Fruit fly (Drosophila melanogaster) whole organism, prepupa: ENCODE data around the gene Vps26.
A peak's percentile ranks its signal among the peaks of the same experiment; 100 is the strongest.

Source experiments
- Blimp-1 ChIP-seq: fragments of 200-800 bp; sonication (Bioruptor generic); optimal IDR thresholded peaks from 3 replicates; lab custom pipeline; 2017; ENCODE audit warnings: missing biosample characterization, missing genetic modification characterization, mild to moderate bottlenecking, moderate library complexity, missing genetic modification reagents
- CG10631 ChIP-seq: fragments of 200-800 bp; sonication (Bioruptor generic); optimal IDR thresholded peaks from 2 replicates; lab custom pipeline; 2016; ENCODE audit warnings: missing biosample characterization, missing genetic modification characterization
- CG11762 ChIP-seq: fragments of 200-800 bp; sonication (Bioruptor generic); optimal IDR thresholded peaks from 3 replicates; lab custom pipeline; 2016; ENCODE audit warnings: missing biosample characterization, missing genetic modification characterization; ENCODE audit not compliant: insufficient read depth
- CG11902 ChIP-seq: fragments of 200-800 bp; sonication (Bioruptor generic); optimal IDR thresholded peaks from 3 replicates; lab custom pipeline; 2016; ENCODE audit warnings: missing biosample characterization, missing genetic modification characterization
- CG15336 ChIP-seq: fragments of 200-800 bp; sonication (Bioruptor generic); IDR thresholded peaks from 2 replicates; pipeline ENCODE4 v1.3.6; 2022; ENCODE audit warnings: missing biosample characterization, missing genetic modification characterization
- CG1621 ChIP-seq: fragments of 200-800 bp; sonication (Bioruptor generic); optimal IDR thresholded peaks from 3 replicates; lab custom pipeline; 2018; ENCODE audit warnings: missing biosample characterization, mild to moderate bottlenecking, missing genetic modification characterization
- CG16779 ChIP-seq: fragments of 200-800 bp; sonication (Bioruptor generic); optimal IDR thresholded peaks from 3 replicates; lab custom pipeline; 2017; ENCODE audit warnings: missing biosample characterization, mild to moderate bottlenecking, missing genetic modification characterization
- CG3032 ChIP-seq: fragments of 200-800 bp; optimal IDR thresholded peaks from 2 replicates; lab custom pipeline; 2019; ENCODE audit warnings: missing biosample characterization, mild to moderate bottlenecking, missing genetic modification characterization, moderate library complexity
- CG31627 ChIP-seq: fragments of 200-800 bp; sonication (Bioruptor generic); optimal IDR thresholded peaks from 3 replicates; lab custom pipeline; 2016; ENCODE audit warnings: missing biosample characterization, missing genetic modification characterization
- CG32006 ChIP-seq: fragments of 200-800 bp; sonication (Bioruptor generic); optimal IDR thresholded peaks from 3 replicates; lab custom pipeline; 2017; ENCODE audit warnings: missing biosample characterization, mild to moderate bottlenecking, missing genetic modification characterization
- CG3919 ChIP-seq: fragments of 200-800 bp; sonication (Bioruptor generic); optimal IDR thresholded peaks from 3 replicates; lab custom pipeline; 2016; ENCODE audit warnings: missing biosample characterization, missing genetic modification characterization
- CG4318 ChIP-seq: fragments of 200-800 bp; sonication (Bioruptor generic); optimal IDR thresholded peaks from 3 replicates; lab custom pipeline; 2017; ENCODE audit warnings: missing biosample characterization, mild to moderate bottlenecking, missing genetic modification characterization
- CG6163 ChIP-seq: fragments of 200-800 bp; sonication (Bioruptor generic); IDR thresholded peaks from 3 replicates; pipeline ENCODE4 v1.3.6; 2022; ENCODE audit warnings: missing biosample characterization, missing genetic modification characterization
- CG6276 ChIP-seq: fragments of 200-800 bp; sonication (Bioruptor generic); optimal IDR thresholded peaks from 2 replicates; lab custom pipeline; 2017; ENCODE audit warnings: missing biosample characterization, mild to moderate bottlenecking, missing genetic modification characterization
- CG6792 ChIP-seq: fragments of 200-800 bp; sonication (Bioruptor generic); optimal IDR thresholded peaks from 3 replicates; lab custom pipeline; 2016; ENCODE audit warnings: missing biosample characterization, missing genetic modification characterization
- CG6808 ChIP-seq: fragments of 200-800 bp; sonication (Bioruptor generic); optimal IDR thresholded peaks from 3 replicates; lab custom pipeline; 2017; ENCODE audit warnings: missing biosample characterization, missing genetic modification characterization, mild to moderate bottlenecking, moderate library complexity, missing genetic modification reagents
- CG6854 ChIP-seq: fragments of 200-800 bp; sonication (Bioruptor generic); optimal IDR thresholded peaks from 2 replicates; lab custom pipeline; 2017; ENCODE audit warnings: missing biosample characterization, mild to moderate bottlenecking, missing genetic modification characterization
- CG7368 ChIP-seq: fragments of 200-800 bp; sonication (Bioruptor generic); optimal IDR thresholded peaks from 3 replicates; lab custom pipeline; 2016; ENCODE audit warnings: missing biosample characterization, missing genetic modification characterization
- CG8319 ChIP-seq: fragments of 200-800 bp; sonication (Bioruptor generic); optimal IDR thresholded peaks from 3 replicates; lab custom pipeline; 2016; ENCODE audit warnings: missing biosample characterization, missing genetic modification characterization
- CG8632 ChIP-seq: fragments of 200-800 bp; sonication (Bioruptor generic); optimal IDR thresholded peaks from 3 replicates; lab custom pipeline; 2016; ENCODE audit warnings: missing biosample characterization, missing genetic modification characterization
- Eip78C ChIP-seq: fragments of 200-800 bp; sonication (Bioruptor generic); peaks from one replicate; lab custom pipeline; 2016; ENCODE audit warnings: missing biosample characterization, missing genetic modification characterization
- Ets21C ChIP-seq: fragments of 200-800 bp; sonication (Bioruptor generic); optimal IDR thresholded peaks from 3 replicates; lab custom pipeline; 2016; ENCODE audit warnings: missing biosample characterization, missing genetic modification characterization
- Ets96B ChIP-seq: fragments of 200-800 bp; optimal IDR thresholded peaks from 2 replicates; lab custom pipeline; 2019; ENCODE audit warnings: missing biosample characterization, mild to moderate bottlenecking, missing genetic modification characterization, moderate library complexity
- Gug ChIP-seq: fragments of 200-800 bp; sonication (Bioruptor generic); IDR thresholded peaks from 2 replicates; pipeline ENCODE4 v1.3.6; 2022; ENCODE audit warnings: missing biosample characterization, missing genetic modification characterization
- Hr38 ChIP-seq: sonication (Bioruptor generic); optimal IDR thresholded peaks from 2 replicates; lab custom pipeline; 2016; ENCODE audit warnings: missing biosample characterization, missing genetic modification characterization
- Hr4 ChIP-seq: fragments of 200-800 bp; sonication (Bioruptor generic); optimal IDR thresholded peaks from 3 replicates; lab custom pipeline; 2016; ENCODE audit warnings: missing biosample characterization, missing genetic modification characterization
- Met ChIP-seq: fragments of 200-800 bp; sonication (Bioruptor generic); optimal IDR thresholded peaks from 3 replicates; lab custom pipeline; 2016; ENCODE audit warnings: missing biosample characterization, missing genetic modification characterization
- Smox ChIP-seq: fragments of 200-800 bp; sonication (Bioruptor generic); optimal IDR thresholded peaks from 3 replicates; lab custom pipeline; 2016; ENCODE audit warnings: missing biosample characterization, missing genetic modification characterization
- Sox102F ChIP-seq: fragments of 200-800 bp; sonication (Bioruptor generic); optimal IDR thresholded peaks from 2 replicates; lab custom pipeline; 2016; ENCODE audit warnings: missing biosample characterization, mild to moderate bottlenecking, missing genetic modification characterization
- Sox14 ChIP-seq: fragments of 200-800 bp; sonication (Bioruptor generic); optimal IDR thresholded peaks from 3 replicates; lab custom pipeline; 2016; ENCODE audit warnings: missing biosample characterization, missing genetic modification characterization
- achi ChIP-seq: fragments of 200-800 bp; sonication (Bioruptor generic); optimal IDR thresholded peaks from 3 replicates; lab custom pipeline; 2016; ENCODE audit warnings: missing biosample characterization, missing genetic modification characterization
- acj6 ChIP-seq: fragments of 200-800 bp; sonication (Bioruptor generic); optimal IDR thresholded peaks from 3 replicates; lab custom pipeline; 2016; ENCODE audit warnings: missing biosample characterization, missing genetic modification characterization
- cyc ChIP-seq: fragments of 200-800 bp; sonication (Bioruptor generic); optimal IDR thresholded peaks from 3 replicates; lab custom pipeline; 2016; ENCODE audit warnings: missing biosample characterization, missing genetic modification characterization
- dsx ChIP-seq: fragments of 200-800 bp; optimal IDR thresholded peaks from 3 replicates; lab custom pipeline; 2019; ENCODE audit warnings: missing biosample characterization, mild to moderate bottlenecking, missing genetic modification characterization, moderate library complexity; ENCODE audit not compliant: poor library complexity, severe bottlenecking
- eg ChIP-seq: fragments of 200-800 bp; sonication (Bioruptor generic); IDR thresholded peaks from 3 replicates; pipeline ENCODE4 v1.3.6; 2022; ENCODE audit warnings: missing biosample characterization, missing genetic modification characterization
- esn ChIP-seq: fragments of 200-800 bp; sonication (Bioruptor generic); optimal IDR thresholded peaks from 2 replicates; lab custom pipeline; 2016; ENCODE audit warnings: missing biosample characterization, mild to moderate bottlenecking, missing genetic modification characterization, moderate library complexity
- fd85E ChIP-seq: fragments of 200-800 bp; sonication (Bioruptor generic); optimal IDR thresholded peaks from 3 replicates; lab custom pipeline; 2016; ENCODE audit warnings: missing biosample characterization, missing genetic modification characterization
- fkh ChIP-seq: fragments of 200-800 bp; sonication (Bioruptor generic); optimal IDR thresholded peaks from 3 replicates; lab custom pipeline; 2017; ENCODE audit warnings: missing biosample characterization, mild to moderate bottlenecking, missing genetic modification characterization, moderate library complexity
- lz ChIP-seq: fragments of 200-800 bp; sonication (Bioruptor generic); optimal IDR thresholded peaks from 3 replicates; lab custom pipeline; 2016; ENCODE audit warnings: missing biosample characterization, missing genetic modification characterization
- net ChIP-seq: fragments of 200-800 bp; sonication (Bioruptor generic); optimal IDR thresholded peaks from 3 replicates; lab custom pipeline; 2016; ENCODE audit warnings: missing biosample characterization, missing genetic modification characterization
- pdm3 ChIP-seq: fragments of 200-800 bp; sonication (Bioruptor generic); optimal IDR thresholded peaks from 3 replicates; lab custom pipeline; 2016; ENCODE audit warnings: missing biosample characterization, missing genetic modification characterization
- salr ChIP-seq, 2 experiments: fragments of 200-800 bp; sonication (Bioruptor generic); optimal IDR thresholded peaks; 3 replicates each; lab custom pipeline; 2016 to 2018; ENCODE audit warnings: missing biosample characterization in 2 of 2, missing genetic modification characterization in 2 of 2, mild to moderate bottlenecking in 1 of 2
- spab ChIP-seq: fragments of 200-800 bp; sonication (Bioruptor generic); optimal IDR thresholded peaks from 2 replicates; lab custom pipeline; 2017; ENCODE audit warnings: missing biosample characterization, mild to moderate bottlenecking, missing genetic modification characterization, missing genetic modification reagents
- ss ChIP-seq, 2 experiments: fragments of 200-800 bp; sonication (Bioruptor generic); optimal IDR thresholded peaks; 2 replicates in 1 of 2; 3 replicates in 1 of 2; lab custom pipeline; 2017 to 2018; ENCODE audit warnings: mild to moderate bottlenecking in 2 of 2, missing biosample characterization in 2 of 2, missing genetic modification characterization in 2 of 2, moderate library complexity in 1 of 2
- svp ChIP-seq: fragments of 200-800 bp; sonication (Bioruptor generic); peaks from one replicate; lab custom pipeline; 2016; ENCODE audit warnings: missing biosample characterization, missing genetic modification characterization
- topi ChIP-seq: fragments of 200-800 bp; sonication (Bioruptor generic); optimal IDR thresholded peaks from 3 replicates; lab custom pipeline; 2016; ENCODE audit warnings: missing biosample characterization, missing genetic modification characterization
- vri ChIP-seq: fragments of 200-800 bp; sonication (Bioruptor generic); optimal IDR thresholded peaks from 3 replicates; lab custom pipeline; 2016; ENCODE audit warnings: missing biosample characterization, mild to moderate bottlenecking, missing genetic modification characterization

The Vps26 gene

DNA sequence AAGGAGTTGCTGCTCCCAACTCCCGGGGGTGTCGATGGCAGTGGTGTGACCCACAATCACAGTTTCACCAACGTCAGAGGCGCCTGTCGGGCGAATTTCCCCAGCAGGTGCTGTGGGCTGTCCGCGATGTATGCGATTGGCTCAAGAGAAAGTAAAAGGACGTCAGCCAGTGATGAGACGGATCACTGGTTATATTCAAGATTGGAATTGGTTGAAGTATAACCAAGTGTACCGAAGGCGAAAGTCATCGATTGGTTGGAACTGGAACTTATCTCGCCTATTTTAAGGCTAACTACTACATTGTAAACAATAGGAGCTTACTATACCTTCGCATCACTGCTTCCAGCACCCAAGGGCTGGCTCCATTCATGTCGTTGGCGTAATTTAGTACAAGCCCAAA lies 29.4 kb downstream of the Vps26 start, which contains the start of gene CG32801:
Gene CG32801, minus strand, starts transcription at position 101 of the 400 bp plus-strand sequence.
- TF ChIP-seq CG31627 (GFP tag; lab: Kevin White, UChicago) (no peak), Hr38 (GFP tag; lab: Kevin White, UChicago) (no peak), CG8319 (GFP tag; lab: Kevin White, UChicago) (no peak)

dm6 chrX:1903968-1904367 lies 30.3 kb downstream of the Vps26 start:
- TF ChIP-seq svp: peak; percentile 62
- no peak for TF ChIP-seq Ets21C

DNA sequence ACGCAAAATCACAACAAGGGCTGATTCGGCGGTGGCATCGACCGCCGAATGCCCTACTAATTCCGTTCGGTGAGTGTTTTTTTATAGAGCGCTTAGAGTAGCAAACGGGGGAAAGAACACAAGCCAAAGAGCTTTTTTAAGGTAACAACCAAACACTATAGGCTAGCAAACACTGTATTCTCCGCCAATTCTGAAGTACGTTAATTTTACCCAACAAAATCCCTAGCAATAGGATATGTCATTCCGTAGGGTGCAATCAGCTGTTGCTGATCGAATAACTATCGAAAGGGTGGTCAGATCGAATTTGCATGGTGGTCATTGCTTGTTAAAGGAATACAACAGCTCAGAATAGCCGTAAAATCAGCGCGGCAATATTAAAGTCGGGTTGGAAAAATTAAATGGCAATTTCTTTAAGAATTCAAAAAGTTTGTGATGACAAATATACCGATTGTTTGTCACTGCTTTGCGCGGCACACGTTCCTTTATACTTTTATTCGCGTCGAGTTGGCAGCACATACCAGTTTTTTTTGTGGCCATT lies 34.1 kb downstream of the Vps26 start, which contains the start of gene mip130:
Gene mip130, plus strand, starts transcription at position 513 of the 538 bp plus-strand sequence.
- TF ChIP-seq CG3919 (GFP tag; lab: Kevin White, UChicago) (peak; percentile 60), fd85E (no peak), CG6163 (GFP tag; lab: Robert Waterston, UW) (peak; percentile 27; the same call in 1 of the 3 replicates), CG16779 (tag; lab: Kevin White, UChicago) (peak; percentile 24), CG3032 (tag; lab: Kevin White, UChicago) (peak; percentile 60), CG31627 (GFP tag; lab: Kevin White, UChicago) (peak; percentile 13), CG6854 (peak; percentile 27), esn (GFP tag; lab: Kevin White, UChicago) (peak; percentile 58), ss (GFP tag; optimal IDR thresholded peaks at IDR 0.05; lab: Kevin White, UChicago) (peak; percentile 27 to 60), CG6276 (GFP tag; lab: Kevin White, UChicago) (peak; percentile 45), svp (peak; percentile 84), lz (GFP tag; lab: Kevin White, UChicago) (peak; percentile 43), Gug (GFP tag; lab: Robert Waterston, UW) (no peak), CG11902 (GFP tag; lab: Kevin White, UChicago) (peak; percentile 43), Sox102F (peak; percentile 51), eg (0 out of 3 replicates have a peak, but pooled peaks have one; percentile 41), Blimp-1 (GFP tag; lab: Kevin White, UChicago) (no peak), fkh (GFP tag; lab: Kevin White, UChicago) (no peak), Ets96B (tag; lab: Kevin White, UChicago) (peak; percentile 56), CG7368 (GFP tag; lab: Kevin White, UChicago) (peak; percentile 51), CG11762 (GFP tag; lab: Kevin White, UChicago) (peak; percentile 1), spab (GFP tag; lab: Kevin White, UChicago) (peak; percentile 34), Smox (GFP tag; lab: Kevin White, UChicago) (peak; percentile 37), CG6808 (GFP tag; lab: Kevin White, UChicago) (peak; percentile 36), CG6792 (GFP tag; lab: Kevin White, UChicago) (peak; percentile 53), CG15336 (GFP tag; lab: Robert Waterston, UW) (peak; percentile 69), CG32006 (GFP tag; lab: Kevin White, UChicago) (peak; percentile 62), Sox14 (GFP tag; lab: Kevin White, UChicago) (peak; percentile 55), dsx (GFP tag; lab: Kevin White, UChicago) (peak; percentile 17), vri (GFP tag; lab: Kevin White, UChicago) (peak; percentile 40), CG4318 (GFP tag; lab: Kevin White, UChicago) (no peak), Met (GFP tag; lab: Kevin White, UChicago) (peak; percentile 82), achi (GFP tag; lab: Kevin White, UChicago) (peak; percentile 58), acj6 (GFP tag; lab: Kevin White, UChicago) (peak; percentile 37), salr (GFP tag; optimal IDR thresholded peaks at IDR 0.05; lab: Kevin White, UChicago) (no peak), topi (peak; percentile 71), Eip78C (peak; percentile 89), CG8632 (GFP tag; lab: Kevin White, UChicago) (peak; percentile 54), net (GFP tag; lab: Kevin White, UChicago) (peak; percentile 25), pdm3 (GFP tag; lab: Kevin White, UChicago) (peak; percentile 56), CG8319 (GFP tag; lab: Kevin White, UChicago) (no peak), CG10631 (GFP tag; lab: Kevin White, UChicago) (peak; percentile 60), Hr4 (GFP tag; lab: Kevin White, UChicago) (peak; percentile 64), cyc (GFP tag; lab: Kevin White, UChicago) (peak; percentile 65), CG1621 (tag; lab: Kevin White, UChicago) (no peak)
